Worm (Caenorhabditis elegans) whole organism, L1 larva: ENCODE data around the gene F11E6.8.

Source experiments
- C04F5.9 ChIP-seq: sonication (generic microtip); optimal IDR thresholded peaks from 2 replicates; lab custom pipeline; 2016; ENCODE audit warnings: missing genetic modification characterization, missing compliant biosample characterization
- C34B4.2 ChIP-seq: sonication (generic microtip); optimal IDR thresholded peaks from 2 replicates; lab custom pipeline; 2017; ENCODE audit warnings: mild to moderate bottlenecking, missing genetic modification characterization, missing compliant biosample characterization
- F16B12.6 ChIP-seq: fragments of 150-350 bp; optimal IDR thresholded peaks from 2 replicates; lab custom pipeline; 2014; ENCODE audit warnings: missing biosample characterization, missing genetic modification characterization
- aha-1 ChIP-seq: fragments of 150-350 bp; optimal IDR thresholded peaks from 2 replicates; lab custom pipeline; 2014; ENCODE audit warnings: missing biosample characterization, missing genetic modification characterization
- alr-1 ChIP-seq: fragments of 200-800 bp; sonication (Bioruptor generic); optimal IDR thresholded peaks from 2 replicates; lab custom pipeline; 2018; ENCODE audit warnings: borderline replicate concordance, mild to moderate bottlenecking, missing genetic modification characterization, missing compliant biosample characterization
- blmp-1 ChIP-seq: fragments of 150-350 bp; optimal IDR thresholded peaks from 2 replicates; lab custom pipeline; 2014; ENCODE audit warnings: missing biosample characterization, missing genetic modification characterization
- ceh-88 ChIP-seq: fragments of 200-800 bp; sonication (Bioruptor generic); IDR thresholded peaks from 2 replicates; pipeline ENCODE4 v1.3.6; 2022; ENCODE audit warnings: missing genetic modification characterization, missing compliant biosample characterization
- dpl-1 ChIP-seq, 3 experiments: fragments of 150-350 bp in 2 of 3; sonication (generic microtip) in 1 of 3; optimal IDR thresholded peaks; 2 replicates each; lab custom pipeline; 2014 to 2017; ENCODE audit warnings: missing biosample characterization in 3 of 3, missing genetic modification characterization in 3 of 3, missing genetic modification reagents in 3 of 3
- efl-1 ChIP-seq, 4 experiments: fragments of 150-350 bp; optimal IDR thresholded peaks in 3 of 4; peaks in 1 of 4; 1 replicate in 1 of 4; 2 replicates in 3 of 4; lab custom pipeline; 2014; ENCODE audit warnings: missing biosample characterization in 2 of 4, missing genetic modification characterization in 2 of 4, missing genetic modification reagents in 2 of 4
- fkh-8 ChIP-seq: sonication (generic microtip); optimal IDR thresholded peaks from 2 replicates; lab custom pipeline; 2016; ENCODE audit warnings: mild to moderate bottlenecking, missing genetic modification characterization, missing compliant biosample characterization
- fos-1 ChIP-seq: fragments of 150-350 bp; optimal IDR thresholded peaks from 2 replicates; lab custom pipeline; 2014; ENCODE audit warnings: missing biosample characterization, missing genetic modification characterization
- hlh-17 ChIP-seq: fragments of 200-800 bp; sonication (Bioruptor generic); optimal IDR thresholded peaks from 2 replicates; lab custom pipeline; 2018; ENCODE audit warnings: missing genetic modification characterization, mild to moderate bottlenecking, missing compliant biosample characterization, moderate library complexity, borderline replicate concordance
- hlh-4 ChIP-seq: sonication (generic microtip); optimal IDR thresholded peaks from 2 replicates; lab custom pipeline; 2016; ENCODE audit warnings: mild to moderate bottlenecking, missing genetic modification characterization, missing compliant biosample characterization
- isw-1 ChIP-seq: fragments of 200-800 bp; sonication (Bioruptor generic); IDR thresholded peaks from 2 replicates; pipeline ENCODE4 v1.3.6; 2022; ENCODE audit warnings: missing genetic modification characterization, missing compliant biosample characterization
- lin-13 ChIP-seq: fragments of 150-350 bp; optimal IDR thresholded peaks from 2 replicates; lab custom pipeline; 2014; ENCODE audit warnings: missing biosample characterization, missing genetic modification reagents, missing genetic modification characterization
- lin-35 ChIP-seq, 2 experiments: fragments of 150-350 bp; optimal IDR thresholded peaks; 2 replicates each; lab custom pipeline; 2014; ENCODE audit warnings: missing biosample characterization in 2 of 2, missing genetic modification characterization in 2 of 2, missing genetic modification reagents in 2 of 2
- lsy-2 ChIP-seq, 2 experiments: fragments of 150-350 bp; optimal IDR thresholded peaks; 2 replicates each; lab custom pipeline; 2014; ENCODE audit warnings: missing biosample characterization in 2 of 2, missing genetic modification characterization in 2 of 2
- mdl-1 ChIP-seq, 2 experiments: fragments of 150-350 bp; optimal IDR thresholded peaks; 2 replicates each; lab custom pipeline; 2014 to 2017; ENCODE audit warnings: missing biosample characterization in 2 of 2, missing genetic modification characterization in 2 of 2, inconsistent platforms in 1 of 2
- nhr-12 ChIP-seq: sonication (generic microtip); optimal IDR thresholded peaks from 2 replicates; lab custom pipeline; 2017; ENCODE audit warnings: missing biosample characterization, missing genetic modification characterization
- nhr-20 ChIP-seq: sonication (generic microtip); optimal IDR thresholded peaks from 2 replicates; lab custom pipeline; 2016; ENCODE audit warnings: mild to moderate bottlenecking, missing genetic modification characterization, missing compliant biosample characterization
- nhr-28 ChIP-seq: fragments of 150-350 bp; optimal IDR thresholded peaks from 2 replicates; lab custom pipeline; 2014; ENCODE audit warnings: missing biosample characterization, missing genetic modification characterization
- nhr-47 ChIP-seq: sonication (generic microtip); optimal IDR thresholded peaks from 2 replicates; lab custom pipeline; 2016; ENCODE audit warnings: mild to moderate bottlenecking, missing genetic modification characterization, moderate library complexity, missing compliant biosample characterization
- nhr-76 ChIP-seq: sonication (generic microtip); optimal IDR thresholded peaks from 2 replicates; lab custom pipeline; 2017; ENCODE audit warnings: missing biosample characterization, missing genetic modification characterization
- pax-3 ChIP-seq: fragments of 200-800 bp; sonication (Bioruptor generic); optimal IDR thresholded peaks from 2 replicates; lab custom pipeline; 2018; ENCODE audit warnings: mild to moderate bottlenecking, missing genetic modification characterization, moderate library complexity, missing compliant biosample characterization
- pqm-1 ChIP-seq: sonication (generic microtip); optimal IDR thresholded peaks from 3 replicates; lab custom pipeline; 2017; ENCODE audit warnings: missing biosample characterization, missing genetic modification characterization
- rnt-1 ChIP-seq: sonication (generic microtip); optimal IDR thresholded peaks from 2 replicates; lab custom pipeline; 2016; ENCODE audit warnings: mild to moderate bottlenecking, missing genetic modification characterization, moderate library complexity, missing compliant biosample characterization
- snpc-4 ChIP-seq: fragments of 150-350 bp; optimal IDR thresholded peaks from 2 replicates; lab custom pipeline; 2014; ENCODE audit warnings: missing biosample characterization, missing genetic modification characterization
- snu-23 ChIP-seq: sonication (generic microtip); optimal IDR thresholded peaks from 2 replicates; lab custom pipeline; 2016; ENCODE audit warnings: missing genetic modification characterization, missing compliant biosample characterization
- sox-4 ChIP-seq: sonication (generic microtip); optimal IDR thresholded peaks from 2 replicates; lab custom pipeline; 2016; ENCODE audit warnings: missing genetic modification characterization, missing compliant biosample characterization
- swsn-7 ChIP-seq: sonication (generic microtip); optimal IDR thresholded peaks from 2 replicates; lab custom pipeline; 2016; ENCODE audit warnings: missing genetic modification characterization, missing compliant biosample characterization
- tlp-1 ChIP-seq: fragments of 150-350 bp; optimal IDR thresholded peaks from 2 replicates; lab custom pipeline; 2014; ENCODE audit warnings: missing biosample characterization, missing genetic modification characterization
- unc-130 ChIP-seq: fragments of 150-350 bp; optimal IDR thresholded peaks from 2 replicates; lab custom pipeline; 2017; ENCODE audit warnings: missing biosample characterization, missing genetic modification characterization, inconsistent platforms
- unc-62 ChIP-seq: fragments of 150-350 bp; optimal IDR thresholded peaks from 2 replicates; lab custom pipeline; 2014; ENCODE audit warnings: missing biosample characterization, missing genetic modification reagents, missing genetic modification characterization
- unc-86 ChIP-seq: sonication (generic microtip); optimal IDR thresholded peaks from 2 replicates; lab custom pipeline; 2016; ENCODE audit warnings: missing genetic modification characterization, missing compliant biosample characterization
- unc-98 ChIP-seq: fragments of 200-800 bp; sonication (Bioruptor generic); IDR thresholded peaks from 2 replicates; pipeline ENCODE4 v1.3.6; 2022; ENCODE audit warnings: missing genetic modification characterization, missing compliant biosample characterization
- vab-15 ChIP-seq: sonication (generic microtip); optimal IDR thresholded peaks from 2 replicates; lab custom pipeline; 2017; ENCODE audit warnings: missing genotype, mild to moderate bottlenecking, missing genetic modification characterization, missing compliant biosample characterization
- xbp-1 ChIP-seq: sonication (generic microtip); optimal IDR thresholded peaks from 2 replicates; lab custom pipeline; 2016; ENCODE audit warnings: missing genetic modification characterization, missing compliant biosample characterization
- zag-1 ChIP-seq: fragments of 150-350 bp; optimal IDR thresholded peaks from 2 replicates; lab custom pipeline; 2014; ENCODE audit warnings: missing biosample characterization, missing genetic modification characterization

The F11E6.8 gene

ce11 chrIV:17461222-17461707, 10.9 kb upstream of the F11E6.8 start, which contains the start of gene rif-1.1 (continued):
- TF ChIP-seq fkh-8 (peak; percentile 33), dpl-1 (GFP tag; optimal IDR thresholded peaks at IDR 0.05; lab: Kevin White, UChicago) (peak; percentile 91 to 94 (median 92)), tlp-1 (tag; lab: Kevin White, UChicago) (no peak), unc-62 (GFP tag; lab: Kevin White, UChicago) (no peak), hlh-4 (no peak), fos-1 (tag; lab: Kevin White, UChicago) (peak; percentile 19), snu-23 (GFP tag; lab: Kevin White, UChicago) (peak; percentile 59), zag-1 (tag; lab: Kevin White, UChicago) (no peak), F16B12.6 (tag; lab: Kevin White, UChicago) (peak; percentile 89), pax-3 (tag; lab: Kevin White, UChicago) (no peak), nhr-28 (tag; lab: Kevin White, UChicago) (no peak), xbp-1 (peak; percentile 17), unc-98 (no peak), swsn-7 (tag; lab: Kevin White, UChicago) (peak; percentile 48), nhr-47 (peak; percentile 56), rnt-1 (tag; lab: Kevin White, UChicago) (peak; percentile 54), nhr-76 (tag; lab: Kevin White, UChicago) (no peak)
- TF ChIP-seq, all 84 proteins: peak for 24

- TF ChIP-seq ceh-88 (GFP tag; lab: Robert Waterston, UW) (no peak), mdl-1 (tag; optimal IDR thresholded peaks at IDR 0.05; lab: Kevin White, UChicago) (no peak), nhr-20 (tag; lab: Kevin White, UChicago) (no peak), sox-4 (tag; lab: Kevin White, UChicago) (no peak), efl-1 (optimal IDR thresholded peaks at IDR 0.05; lab: Kevin White, UChicago) (no peak), efl-1 (GFP tag; optimal IDR thresholded peaks at IDR 0.05 in 1 of 2; lab: Kevin White, UChicago) (peak in 1 of 2 experiments; percentile 10)
These were observed 3.7 kb upstream of the F11E6.8 start for ce11 chrIV:17453996-17454395.

- TF ChIP-seq unc-98 (no peak), nhr-20 (tag; lab: Kevin White, UChicago) (no peak), C04F5.9 (tag; lab: Kevin White, UChicago) (no peak), C34B4.2 (no peak), unc-62 (GFP tag; lab: Kevin White, UChicago) (no peak), zag-1 (tag; lab: Kevin White, UChicago) (no peak), unc-86 (no peak), efl-1 (optimal IDR thresholded peaks at IDR 0.05; lab: Kevin White, UChicago) (no peak), efl-1 (GFP tag; optimal IDR thresholded peaks at IDR 0.05 in 1 of 2; lab: Kevin White, UChicago) (peak in 1 of 2 experiments; percentile 62), blmp-1 (tag; lab: Kevin White, UChicago) (peak; percentile 86)
These were observed 2.9 kb upstream of the F11E6.8 start for ce11 chrIV:17453200-17453599.

- TF ChIP-seq sox-4 (tag; lab: Kevin White, UChicago) = no peak
- no peak for TF ChIP-seq unc-98
- TF ChIP-seq aha-1 (tag; lab: Kevin White, UChicago) = no peak
- no peak for TF ChIP-seq alr-1 (tag; lab: Kevin White, UChicago)
- TF ChIP-seq C04F5.9 (tag; lab: Kevin White, UChicago) = no peak
- no peak for TF ChIP-seq vab-15 (tag; lab: Kevin White, UChicago)
- TF ChIP-seq nhr-12 = no peak
- TF ChIP-seq pqm-1 (tag; lab: Kevin White, UChicago) = no peak
- no peak for TF ChIP-seq snpc-4 (tag; lab: Kevin White, UChicago)
These were observed 2.0 kb downstream of the F11E6.8 start for ce11 chrIV:17448319-17448718.

- TF ChIP-seq lin-35 (GFP tag; optimal IDR thresholded peaks at IDR 0.05; lab: Kevin White, UChicago) (peak in 1 of 2 experiments; percentile 16), isw-1 (GFP tag; lab: Robert Waterston, UW) (no peak), unc-130 (tag; lab: Kevin White, UChicago) (no peak), mdl-1 (tag; optimal IDR thresholded peaks at IDR 0.05; lab: Kevin White, UChicago) (no peak), hlh-17 (GFP tag; lab: Kevin White, UChicago) (no peak), lin-13 (no peak), dpl-1 (GFP tag; optimal IDR thresholded peaks at IDR 0.05; lab: Kevin White, UChicago) (no peak), lsy-2 (tag; optimal IDR thresholded peaks at IDR 0.05; lab: Kevin White, UChicago) (no peak)
These were observed 7.8 kb downstream of the F11E6.8 start, which contains the start of gene F11E6.11 for ce11 chrIV:17442503-17442902. Gene F11E6.11, plus strand, starts transcription at chrIV:17442827.
